Worm (Caenorhabditis elegans) whole organism, L1 larva: ENCODE measurements around the gene tmem-231.

ENCODE experiments used
- C04F5.9 ChIP-seq: sonication (generic microtip); optimal IDR thresholded peaks from 2 replicates; lab custom pipeline; 2016; ENCODE audit warnings: missing genetic modification characterization, missing compliant biosample characterization
- C34B4.2 ChIP-seq: sonication (generic microtip); optimal IDR thresholded peaks from 2 replicates; lab custom pipeline; 2017; ENCODE audit warnings: mild to moderate bottlenecking, missing genetic modification characterization, missing compliant biosample characterization
- F16B12.6 ChIP-seq: fragments of 150-350 bp; optimal IDR thresholded peaks from 2 replicates; lab custom pipeline; 2014; ENCODE audit warnings: missing biosample characterization, missing genetic modification characterization
- alr-1 ChIP-seq: fragments of 200-800 bp; sonication (Bioruptor generic); optimal IDR thresholded peaks from 2 replicates; lab custom pipeline; 2018; ENCODE audit warnings: borderline replicate concordance, mild to moderate bottlenecking, missing genetic modification characterization, missing compliant biosample characterization
- blmp-1 ChIP-seq: fragments of 150-350 bp; optimal IDR thresholded peaks from 2 replicates; lab custom pipeline; 2014; ENCODE audit warnings: missing biosample characterization, missing genetic modification characterization
- ceh-63 ChIP-seq: fragments of 200-800 bp; sonication (Bioruptor generic); optimal IDR thresholded peaks from 2 replicates; lab custom pipeline; 2018; ENCODE audit warnings: mild to moderate bottlenecking, missing genetic modification characterization, missing compliant biosample characterization
- ceh-8 ChIP-seq: fragments of 200-800 bp; sonication (Bioruptor generic); optimal IDR thresholded peaks from 2 replicates; lab custom pipeline; 2018; ENCODE audit warnings: mild to moderate bottlenecking, missing genetic modification characterization, moderate library complexity, missing compliant biosample characterization
- ceh-82 ChIP-seq, 3 experiments: fragments of 150-350 bp in 1 of 3; sonication (generic microtip) in 2 of 3; optimal IDR thresholded peaks; 2 replicates each; lab custom pipeline; 2014 to 2017; ENCODE audit warnings: missing biosample characterization in 3 of 3, missing genetic modification characterization in 3 of 3
- ceh-88 ChIP-seq: fragments of 200-800 bp; sonication (Bioruptor generic); IDR thresholded peaks from 2 replicates; pipeline ENCODE4 v1.3.6; 2022; ENCODE audit warnings: missing genetic modification characterization, missing compliant biosample characterization
- ceh-90 ChIP-seq: sonication (generic microtip); optimal IDR thresholded peaks from 2 replicates; lab custom pipeline; 2016; ENCODE audit warnings: missing genetic modification characterization, missing compliant biosample characterization
- ces-1 ChIP-seq: fragments of 150-350 bp; optimal IDR thresholded peaks from 2 replicates; lab custom pipeline; 2014; ENCODE audit warnings: missing biosample characterization, missing genetic modification reagents, missing genetic modification characterization
- dsc-1 ChIP-seq: sonication (generic microtip); optimal IDR thresholded peaks from 2 replicates; lab custom pipeline; 2016; ENCODE audit warnings: mild to moderate bottlenecking, missing genetic modification characterization, missing compliant biosample characterization
- efl-1 ChIP-seq, 4 experiments: fragments of 150-350 bp; optimal IDR thresholded peaks in 3 of 4; peaks in 1 of 4; 1 replicate in 1 of 4; 2 replicates in 3 of 4; lab custom pipeline; 2014; ENCODE audit warnings: missing biosample characterization in 2 of 4, missing genetic modification characterization in 2 of 4, missing genetic modification reagents in 2 of 4
- elt-3 ChIP-seq, 6 experiments: fragments of 150-350 bp in 1 of 6; sonication (generic microtip); optimal IDR thresholded peaks; 2 replicates each; lab custom pipeline; 2017 to 2018; ENCODE audit warnings: missing biosample characterization in 6 of 6, missing genetic modification characterization in 6 of 6, inconsistent platforms in 1 of 6
- ets-5 ChIP-seq: fragments of 200-800 bp; sonication (Bioruptor generic); IDR thresholded peaks from 2 replicates; pipeline ENCODE4 v1.3.6; 2022; ENCODE audit warnings: missing genetic modification characterization, missing compliant biosample characterization
- fkh-10 ChIP-seq: sonication (generic microtip); optimal IDR thresholded peaks from 2 replicates; lab custom pipeline; 2017; ENCODE audit warnings: missing biosample characterization, missing genetic modification reagents, missing genetic modification characterization
- fkh-4 ChIP-seq: sonication (generic microtip); optimal IDR thresholded peaks from 2 replicates; lab custom pipeline; 2016; ENCODE audit warnings: missing compliant biosample characterization, missing genetic modification characterization, borderline replicate concordance
- fkh-8 ChIP-seq: sonication (generic microtip); optimal IDR thresholded peaks from 2 replicates; lab custom pipeline; 2016; ENCODE audit warnings: mild to moderate bottlenecking, missing genetic modification characterization, missing compliant biosample characterization
- fos-1 ChIP-seq: fragments of 150-350 bp; optimal IDR thresholded peaks from 2 replicates; lab custom pipeline; 2014; ENCODE audit warnings: missing biosample characterization, missing genetic modification characterization
- irx-1 ChIP-seq: sonication (generic microtip); optimal IDR thresholded peaks from 2 replicates; lab custom pipeline; 2016; ENCODE audit warnings: missing genetic modification characterization, missing compliant biosample characterization
- jun-1 ChIP-seq: fragments of 150-350 bp; optimal IDR thresholded peaks from 2 replicates; lab custom pipeline; 2014; ENCODE audit warnings: missing biosample characterization, missing genetic modification reagents, missing genetic modification characterization
- lin-13 ChIP-seq: fragments of 150-350 bp; optimal IDR thresholded peaks from 2 replicates; lab custom pipeline; 2014; ENCODE audit warnings: missing biosample characterization, missing genetic modification reagents, missing genetic modification characterization
- lin-35 ChIP-seq, 2 experiments: fragments of 150-350 bp; optimal IDR thresholded peaks; 2 replicates each; lab custom pipeline; 2014; ENCODE audit warnings: missing biosample characterization in 2 of 2, missing genetic modification characterization in 2 of 2, missing genetic modification reagents in 2 of 2
- lsy-2 ChIP-seq, 2 experiments: fragments of 150-350 bp; optimal IDR thresholded peaks; 2 replicates each; lab custom pipeline; 2014; ENCODE audit warnings: missing biosample characterization in 2 of 2, missing genetic modification characterization in 2 of 2
- mdl-1 ChIP-seq, 2 experiments: fragments of 150-350 bp; optimal IDR thresholded peaks; 2 replicates each; lab custom pipeline; 2014 to 2017; ENCODE audit warnings: missing biosample characterization in 2 of 2, missing genetic modification characterization in 2 of 2, inconsistent platforms in 1 of 2
- mef-2 ChIP-seq: fragments of 150-350 bp; optimal IDR thresholded peaks from 2 replicates; lab custom pipeline; 2014; ENCODE audit warnings: missing biosample characterization, missing genetic modification characterization
- nhr-12 ChIP-seq: sonication (generic microtip); optimal IDR thresholded peaks from 2 replicates; lab custom pipeline; 2017; ENCODE audit warnings: missing biosample characterization, missing genetic modification characterization
- nhr-19 ChIP-seq: fragments of 200-800 bp; sonication (Bioruptor generic); conservative IDR thresholded peaks from 2 replicates; pipeline ENCODE4 v1.3.6; 2022; ENCODE audit warnings: missing genetic modification characterization, missing compliant biosample characterization
- nhr-237 ChIP-seq: fragments of 150-350 bp; optimal IDR thresholded peaks from 2 replicates; lab custom pipeline; 2014; ENCODE audit warnings: missing biosample characterization, missing genetic modification characterization
- nhr-28 ChIP-seq: fragments of 150-350 bp; optimal IDR thresholded peaks from 2 replicates; lab custom pipeline; 2014; ENCODE audit warnings: missing biosample characterization, missing genetic modification characterization
- nhr-71 ChIP-seq: sonication (generic microtip); optimal IDR thresholded peaks from 2 replicates; lab custom pipeline; 2016; ENCODE audit warnings: mild to moderate bottlenecking, missing genetic modification characterization, moderate library complexity, missing compliant biosample characterization
- nhr-77 ChIP-seq: fragments of 150-350 bp; optimal IDR thresholded peaks from 2 replicates; lab custom pipeline; 2014; ENCODE audit warnings: missing biosample characterization, missing genetic modification characterization
- nhr-84 ChIP-seq: sonication (generic microtip); optimal IDR thresholded peaks from 2 replicates; lab custom pipeline; 2017; ENCODE audit warnings: missing biosample characterization, missing genetic modification characterization
- nhr-90 ChIP-seq: sonication (generic microtip); optimal IDR thresholded peaks from 2 replicates; lab custom pipeline; 2016; ENCODE audit warnings: mild to moderate bottlenecking, missing genetic modification characterization, missing compliant biosample characterization; ENCODE audit not compliant: poor library complexity
- pax-3 ChIP-seq: fragments of 200-800 bp; sonication (Bioruptor generic); optimal IDR thresholded peaks from 2 replicates; lab custom pipeline; 2018; ENCODE audit warnings: mild to moderate bottlenecking, missing genetic modification characterization, moderate library complexity, missing compliant biosample characterization
- pqm-1 ChIP-seq: sonication (generic microtip); optimal IDR thresholded peaks from 3 replicates; lab custom pipeline; 2017; ENCODE audit warnings: missing biosample characterization, missing genetic modification characterization
- skn-1 ChIP-seq: fragments of 150-350 bp; optimal IDR thresholded peaks from 2 replicates; lab custom pipeline; 2014; ENCODE audit warnings: missing biosample characterization, missing genetic modification characterization
- snu-23 ChIP-seq: sonication (generic microtip); optimal IDR thresholded peaks from 2 replicates; lab custom pipeline; 2016; ENCODE audit warnings: missing genetic modification characterization, missing compliant biosample characterization
- sox-4 ChIP-seq: sonication (generic microtip); optimal IDR thresholded peaks from 2 replicates; lab custom pipeline; 2016; ENCODE audit warnings: missing genetic modification characterization, missing compliant biosample characterization
- sptf-1 ChIP-seq: fragments of 150-350 bp; optimal IDR thresholded peaks from 2 replicates; lab custom pipeline; 2014; ENCODE audit warnings: missing biosample characterization, missing genetic modification characterization
- unc-130 ChIP-seq: fragments of 150-350 bp; optimal IDR thresholded peaks from 2 replicates; lab custom pipeline; 2017; ENCODE audit warnings: missing biosample characterization, missing genetic modification characterization, inconsistent platforms
- unc-86 ChIP-seq: sonication (generic microtip); optimal IDR thresholded peaks from 2 replicates; lab custom pipeline; 2016; ENCODE audit warnings: missing genetic modification characterization, missing compliant biosample characterization
- unc-98 ChIP-seq: fragments of 200-800 bp; sonication (Bioruptor generic); IDR thresholded peaks from 2 replicates; pipeline ENCODE4 v1.3.6; 2022; ENCODE audit warnings: missing genetic modification characterization, missing compliant biosample characterization
- vab-15 ChIP-seq: sonication (generic microtip); optimal IDR thresholded peaks from 2 replicates; lab custom pipeline; 2017; ENCODE audit warnings: missing genotype, mild to moderate bottlenecking, missing genetic modification characterization, missing compliant biosample characterization
- xbp-1 ChIP-seq: sonication (generic microtip); optimal IDR thresholded peaks from 2 replicates; lab custom pipeline; 2016; ENCODE audit warnings: missing genetic modification characterization, missing compliant biosample characterization
- zag-1 ChIP-seq: fragments of 150-350 bp; optimal IDR thresholded peaks from 2 replicates; lab custom pipeline; 2014; ENCODE audit warnings: missing biosample characterization, missing genetic modification characterization
- zip-4 ChIP-seq: fragments of 200-800 bp; sonication (Bioruptor generic); optimal IDR thresholded peaks from 2 replicates; lab custom pipeline; 2018; ENCODE audit warnings: mild to moderate bottlenecking, missing genetic modification characterization, moderate library complexity, missing compliant biosample characterization
- ztf-4 ChIP-seq: fragments of 150-350 bp; optimal IDR thresholded peaks from 2 replicates; lab custom pipeline; 2014; ENCODE audit warnings: missing biosample characterization, missing genetic modification characterization

Gene tmem-231

ce11 chrIV:8431567-8432458, 5.2 kb downstream of the tmem-231 start (continued):
- peak; percentile 47 for TF ChIP-seq unc-86 (tag; lab: Kevin White, UChicago)
- TF ChIP-seq ets-5 (GFP tag; lab: Robert Waterston, UW) = no peak
- TF ChIP-seq nhr-77 = peak; percentile 42
- TF ChIP-seq pqm-1 = no peak
- TF ChIP-seq ceh-63 (GFP tag; lab: Kevin White, UChicago) = no peak
- peak; percentile 72 for TF ChIP-seq nhr-90
- peak; percentile 45 for TF ChIP-seq pax-3 (tag; lab: Kevin White, UChicago)
- peak; percentile 53 for TF ChIP-seq unc-130 (tag; lab: Kevin White, UChicago)
- no peak for TF ChIP-seq mef-2
- TF ChIP-seq xbp-1 (tag; lab: Kevin White, UChicago) = peak; percentile 52

ce11 chrIV:8432709-8433108, 6.1 kb downstream of the tmem-231 start, which contains the start of the genes T26A8.4 and pdtf-1:
Gene T26A8.4, minus strand, starts transcription at chrIV:8432893.
Gene pdtf-1, plus strand, starts transcription at chrIV:8433038.
- peak; percentile 95 to 98 (median 96) for TF ChIP-seq ceh-82 (tag; optimal IDR thresholded peaks at IDR 0.05; lab: Kevin White, UChicago)
- peak; percentile 24 for TF ChIP-seq vab-15 (tag; lab: Kevin White, UChicago)
- TF ChIP-seq nhr-28 = no peak
- TF ChIP-seq nhr-90 = peak; percentile 92
- TF ChIP-seq lin-13 (GFP tag; lab: Kevin White, UChicago) = peak; percentile 97
- TF ChIP-seq nhr-84 = no peak
- peak; percentile 90 for TF ChIP-seq nhr-19 (GFP tag; lab: Robert Waterston, UW)
- no peak for TF ChIP-seq nhr-12 (tag; lab: Kevin White, UChicago)
- TF ChIP-seq fos-1 (tag; lab: Kevin White, UChicago) = peak; percentile 96
- no peak for TF ChIP-seq ceh-90 (tag; lab: Kevin White, UChicago)
- peak; percentile 87 for TF ChIP-seq blmp-1
- TF ChIP-seq zag-1 (tag; lab: Kevin White, UChicago) = no peak
- no peak for TF ChIP-seq sptf-1 (tag; lab: Kevin White, UChicago)
- peak; percentile 96 for TF ChIP-seq snu-23 (GFP tag; lab: Kevin White, UChicago)
- no peak for TF ChIP-seq alr-1 (tag; lab: Kevin White, UChicago)
- peak; percentile 92 for TF ChIP-seq ztf-4 (tag; lab: Kevin White, UChicago)
- peak; percentile 97 for TF ChIP-seq skn-1 (tag; lab: Kevin White, UChicago)
- peak; percentile 99 to 100 for TF ChIP-seq lsy-2 (tag; optimal IDR thresholded peaks at IDR 0.05; lab: Kevin White, UChicago)
- peak; percentile 16 for TF ChIP-seq fkh-4 (tag; lab: Kevin White, UChicago)
- TF ChIP-seq mdl-1 (tag; optimal IDR thresholded peaks at IDR 0.05; lab: Kevin White, UChicago) = peak; percentile 7 to 97
- TF ChIP-seq nhr-71 (tag; lab: Kevin White, UChicago) = peak; percentile 97
- peak; percentile 82 to 94 for TF ChIP-seq lin-35 (GFP tag; optimal IDR thresholded peaks at IDR 0.05; lab: Kevin White, UChicago)
- peak; percentile 67 for TF ChIP-seq ceh-8 (GFP tag; lab: Kevin White, UChicago)
- peak; percentile 95 for TF ChIP-seq nhr-77
- peak; percentile 57 for TF ChIP-seq C34B4.2 (tag; lab: Kevin White, UChicago)
- TF ChIP-seq unc-98 (GFP tag; lab: Robert Waterston, UW) = no peak
- peak; percentile 80 for TF ChIP-seq nhr-237
- TF ChIP-seq fkh-8 = peak; percentile 95
- TF ChIP-seq elt-3 (tag; optimal IDR thresholded peaks at IDR 0.05; lab: Kevin White, UChicago) = peak in 5 of 6 experiments; percentile 66 to 93 (median 85)
- peak; percentile 88 for TF ChIP-seq unc-130 (tag; lab: Kevin White, UChicago)
- TF ChIP-seq jun-1 (tag; lab: Kevin White, UChicago) = peak; percentile 96
- TF ChIP-seq F16B12.6 = peak; percentile 56
- TF ChIP-seq ets-5 (GFP tag; lab: Robert Waterston, UW) = no peak
- TF ChIP-seq xbp-1 (tag; lab: Kevin White, UChicago) = peak; percentile 95
- TF ChIP-seq sox-4 (tag; lab: Kevin White, UChicago) = peak; percentile 48
- TF ChIP-seq ces-1 (GFP tag; lab: Kevin White, UChicago) = no peak
- TF ChIP-seq dsc-1 (tag; lab: Kevin White, UChicago) = peak; percentile 82
- peak; percentile 29 for TF ChIP-seq zip-4 (GFP tag; lab: Kevin White, UChicago)
- no peak for TF ChIP-seq ceh-63 (GFP tag; lab: Kevin White, UChicago)
- TF ChIP-seq C04F5.9 (tag; lab: Kevin White, UChicago) = peak; percentile 42
- TF ChIP-seq efl-1 (optimal IDR thresholded peaks at IDR 0.05; lab: Kevin White, UChicago) = peak; percentile 90 to 96
- TF ChIP-seq efl-1 (GFP tag; optimal IDR thresholded peaks at IDR 0.05 in 1 of 2; lab: Kevin White, UChicago) = peak; percentile 76 to 98
- peak; percentile 86 for TF ChIP-seq fkh-10 (GFP tag; lab: Kevin White, UChicago)
- TF ChIP-seq ceh-88 (GFP tag; lab: Robert Waterston, UW) = peak; percentile 82
- peak; percentile 83 for TF ChIP-seq irx-1 (tag; lab: Kevin White, UChicago)
